Worm (Caenorhabditis elegans) whole organism, midembryonic: ENCODE measurements around the gene plp-1.
"Not testable (repeated sequence)": the region's sequence is repeated elsewhere in the genome, so short reads cannot be mapped to it uniquely, and the experiment has no call there.

Experiments
- T22C8.4 ChIP-seq: fragments of 200-800 bp; sonication (Bioruptor generic); IDR thresholded peaks from 2 replicates; pipeline ENCODE4 v1.3.6; 2022; ENCODE audit warnings: missing genetic modification characterization, missing compliant biosample characterization
- cog-1 ChIP-seq: sonication (generic microtip); optimal IDR thresholded peaks from 2 replicates; lab custom pipeline; 2016; ENCODE audit warnings: missing genetic modification characterization, missing compliant biosample characterization
- flt-1 ChIP-seq: fragments of 200-800 bp; sonication (Bioruptor generic); IDR thresholded peaks from 2 replicates; pipeline ENCODE4 v1.3.6; 2022; ENCODE audit warnings: missing genetic modification characterization, missing compliant biosample characterization
- klf-2 ChIP-seq: fragments of 200-800 bp; sonication (Bioruptor generic); conservative IDR thresholded peaks from 2 replicates; pipeline ENCODE4 v1.3.6; 2022; ENCODE audit warnings: missing genetic modification reagents, missing genetic modification characterization, missing compliant biosample characterization
- med-1 ChIP-seq: sonication (generic microtip); optimal IDR thresholded peaks from 2 replicates; lab custom pipeline; 2017; ENCODE audit warnings: missing genetic modification characterization, mild to moderate bottlenecking, missing compliant biosample characterization, antibody characterized with exemption, missing genetic modification reagents; ENCODE audit not compliant: insufficient read depth
- ref-1 ChIP-seq: fragments of 200-800 bp; sonication (Bioruptor generic); conservative IDR thresholded peaks from 2 replicates; pipeline ENCODE4 v1.3.6; 2022; ENCODE audit warnings: missing genetic modification reagents, missing genetic modification characterization, missing compliant biosample characterization
- tab-1 ChIP-seq: fragments of 200-800 bp; sonication (Bioruptor generic); IDR thresholded peaks from 2 replicates; pipeline ENCODE4 v1.3.6; 2022; ENCODE audit warnings: missing genetic modification characterization, missing compliant biosample characterization
- ztf-23 ChIP-seq: fragments of 200-800 bp; sonication (Bioruptor generic); IDR thresholded peaks from 2 replicates; pipeline ENCODE4 v1.3.6; 2022; ENCODE audit warnings: missing genetic modification reagents, missing genetic modification characterization, missing compliant biosample characterization
- ztf-29 ChIP-seq: fragments of 200-800 bp; sonication (Bioruptor generic); IDR thresholded peaks from 2 replicates; pipeline ENCODE4 v1.3.6; 2022; ENCODE audit warnings: missing genetic modification reagents, missing genetic modification characterization, missing compliant biosample characterization

The plp-1 gene

DNA sequence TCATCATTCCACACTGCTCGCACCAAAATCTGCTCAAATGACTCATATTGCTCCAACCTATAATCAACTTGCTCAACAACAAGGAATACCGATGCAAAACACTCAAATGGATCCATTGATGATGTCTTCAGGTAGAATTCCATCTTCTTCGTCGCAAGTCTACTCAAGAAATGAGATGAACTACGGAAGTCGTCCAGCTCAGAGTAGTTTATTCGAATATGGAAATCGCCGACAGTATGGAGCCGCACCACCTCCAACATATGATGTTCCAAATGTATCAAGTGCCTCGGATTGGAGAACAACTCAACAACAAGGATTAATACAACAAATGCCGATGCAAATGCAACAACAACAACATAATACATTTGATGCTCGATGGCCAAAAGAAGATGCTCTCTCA is 10.1 kb upstream of the plp-1 start:
- TF ChIP-seq T22C8.4 (GFP tag; lab: Robert Waterston, UW) = no peak
- no peak for TF ChIP-seq ztf-23 (GFP tag; lab: Robert Waterston, UW)
- no peak for TF ChIP-seq ref-1
- no peak for TF ChIP-seq klf-2 (GFP tag; lab: Robert Waterston, UW)
- no peak for TF ChIP-seq flt-1 (GFP tag; lab: Robert Waterston, UW)
- TF ChIP-seq med-1 (GFP tag; lab: Kevin White, UChicago) = no peak
- TF ChIP-seq tab-1 (GFP tag; lab: Robert Waterston, UW) = no peak
- no peak for TF ChIP-seq ztf-29 (GFP tag; lab: Robert Waterston, UW)
- TF ChIP-seq cog-1 (tag; lab: Kevin White, UChicago) = no peak

- TF ChIP-seq flt-1 (GFP tag; lab: Robert Waterston, UW) (no peak), tab-1 (GFP tag; lab: Robert Waterston, UW) (no peak), ztf-29 (GFP tag; lab: Robert Waterston, UW) (no peak), T22C8.4 (GFP tag; lab: Robert Waterston, UW) (no peak), cog-1 (tag; lab: Kevin White, UChicago) (no peak), klf-2 (GFP tag; lab: Robert Waterston, UW) (no peak), ref-1 (no peak), med-1 (GFP tag; lab: Kevin White, UChicago) (no peak), ztf-23 (GFP tag; lab: Robert Waterston, UW) (no peak)
Measured at ce11 chrIV:7623868-7624267, 9.3 kb upstream of the plp-1 start.

DNA sequence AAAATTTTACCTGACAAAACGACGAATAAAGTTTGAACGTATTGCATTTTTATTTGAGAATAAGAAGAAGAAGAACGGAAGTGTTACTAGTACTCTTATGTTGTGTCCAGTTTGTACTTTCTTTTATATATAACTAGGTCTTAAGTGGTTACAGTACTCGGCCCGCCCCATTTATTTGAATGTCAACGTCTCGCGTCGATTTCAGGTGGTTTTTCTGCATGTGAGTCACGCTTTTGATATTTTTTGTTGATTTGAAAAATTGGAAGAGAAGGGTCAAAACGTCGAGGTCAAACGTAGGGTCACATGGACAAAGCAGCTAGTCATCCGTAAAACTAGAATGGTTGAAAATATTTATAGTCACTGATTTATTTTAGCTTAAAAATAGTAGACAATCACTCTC is 4.2 kb upstream of the plp-1 start, which contains the start of gene F45E4.5:
Gene F45E4.5 (minus strand): TSS at position 101 of the 400 bp plus-strand sequence.
- no peak for TF ChIP-seq ztf-23 (GFP tag; lab: Robert Waterston, UW)
- no peak for TF ChIP-seq cog-1 (tag; lab: Kevin White, UChicago)
- no peak for TF ChIP-seq klf-2 (GFP tag; lab: Robert Waterston, UW)
- no peak for TF ChIP-seq ztf-29 (GFP tag; lab: Robert Waterston, UW)
- no peak for TF ChIP-seq T22C8.4 (GFP tag; lab: Robert Waterston, UW)
- TF ChIP-seq ref-1 = no peak
- TF ChIP-seq flt-1 (GFP tag; lab: Robert Waterston, UW) = no peak
- TF ChIP-seq tab-1 (GFP tag; lab: Robert Waterston, UW) = no peak
- no peak for TF ChIP-seq med-1 (GFP tag; lab: Kevin White, UChicago)

DNA sequence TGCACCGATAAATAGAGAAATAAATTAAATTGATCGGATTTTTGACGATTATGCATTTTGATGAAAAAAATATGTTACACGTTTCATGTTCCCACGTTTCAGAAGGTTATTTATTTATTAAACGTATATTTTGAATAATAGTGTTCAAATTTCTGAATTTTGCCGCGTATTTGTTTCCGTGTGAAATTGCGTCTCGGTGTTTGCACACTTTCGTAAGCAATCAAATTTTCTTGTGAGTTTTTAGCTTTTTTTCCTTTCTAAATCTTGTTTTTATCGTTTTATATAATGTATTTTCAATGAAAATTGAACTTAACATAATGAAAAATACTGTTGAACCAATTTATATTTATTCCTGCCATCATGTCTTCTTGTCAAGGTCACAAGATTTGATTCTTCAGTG is 625 bp upstream of the plp-1 start, which contains the start of gene F45E4.6:
Gene F45E4.6 (minus strand): TSS at position 14 of the 400 bp plus-strand sequence.
- TF ChIP-seq klf-2 (GFP tag; lab: Robert Waterston, UW) (no peak), ref-1 (no peak), T22C8.4 (GFP tag; lab: Robert Waterston, UW) (no peak), ztf-23 (GFP tag; lab: Robert Waterston, UW) (no peak), ztf-29 (GFP tag; lab: Robert Waterston, UW) (no peak), tab-1 (GFP tag; lab: Robert Waterston, UW) (no peak), cog-1 (tag; lab: Kevin White, UChicago) (no peak), med-1 (GFP tag; lab: Kevin White, UChicago) (no peak), flt-1 (GFP tag; lab: Robert Waterston, UW) (no peak)

DNA sequence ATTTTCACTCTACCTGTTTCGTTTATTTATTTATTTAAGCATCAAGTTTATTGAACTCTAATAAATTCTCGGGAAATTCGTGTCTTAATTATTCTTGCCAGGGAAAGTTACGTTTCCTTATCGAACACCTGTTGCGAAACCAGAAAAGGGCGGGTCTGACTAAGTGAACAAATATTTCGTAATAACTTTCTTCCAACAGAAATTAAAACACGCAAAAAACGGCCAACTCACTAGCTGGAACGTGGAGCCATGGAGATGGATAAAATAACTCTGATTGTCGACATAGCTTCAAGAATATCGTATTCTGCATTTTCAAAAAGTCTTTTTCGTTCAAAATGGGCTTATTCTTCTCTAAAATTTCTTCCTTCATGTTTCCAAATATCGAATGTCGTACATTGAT is 1.4 kb downstream of the plp-1 start, which contains the start of gene warf-1:
Gene warf-1 (plus strand): TSS at position 209 of the 400 bp plus-strand sequence.
- TF ChIP-seq flt-1 (GFP tag; lab: Robert Waterston, UW); cog-1 (tag; lab: Kevin White, UChicago); klf-2 (GFP tag; lab: Robert Waterston, UW): not testable (repeated sequence)

ce11 chrIV:7641758-7642157 is 8.6 kb downstream of the plp-1 start, which contains the start of gene nep-16:
nep-16 (minus strand) TSS chrIV:7641858.
- TF ChIP-seq flt-1 (GFP tag; lab: Robert Waterston, UW) (no peak), cog-1 (tag; lab: Kevin White, UChicago) (no peak), ref-1 (no peak), tab-1 (GFP tag; lab: Robert Waterston, UW) (no peak), ztf-29 (GFP tag; lab: Robert Waterston, UW) (no peak), med-1 (GFP tag; lab: Kevin White, UChicago) (no peak), T22C8.4 (GFP tag; lab: Robert Waterston, UW) (no peak), ztf-23 (GFP tag; lab: Robert Waterston, UW) (no peak), klf-2 (GFP tag; lab: Robert Waterston, UW) (no peak)

DNA sequence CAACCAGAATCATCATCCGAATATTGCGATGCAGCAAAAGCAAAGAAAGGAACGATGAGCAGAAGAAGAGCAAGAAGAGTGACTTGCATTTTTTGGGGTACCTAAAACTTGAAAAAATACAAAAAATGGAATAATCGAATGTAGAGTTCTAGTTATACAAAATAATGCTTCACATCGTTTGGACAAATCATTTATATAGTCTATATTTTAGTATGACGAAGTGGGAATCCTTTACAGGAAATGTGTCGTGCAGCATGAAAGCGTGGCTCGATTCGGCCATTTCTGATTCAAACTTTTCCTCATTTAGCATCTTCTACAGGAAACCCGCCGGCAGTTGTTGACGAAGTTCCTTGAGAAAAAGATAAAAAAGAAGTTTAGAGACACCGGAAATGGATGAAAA is 9.8 kb downstream of the plp-1 start, which contains the start of gene nlp-20:
Gene nlp-20 (minus strand): TSS at position 101 of the 400 bp plus-strand sequence.
- no peak for TF ChIP-seq ztf-23 (GFP tag; lab: Robert Waterston, UW)
- TF ChIP-seq tab-1 (GFP tag; lab: Robert Waterston, UW) = no peak
- TF ChIP-seq T22C8.4 (GFP tag; lab: Robert Waterston, UW) = no peak
- no peak for TF ChIP-seq ztf-29 (GFP tag; lab: Robert Waterston, UW)
- no peak for TF ChIP-seq ref-1
- no peak for TF ChIP-seq klf-2 (GFP tag; lab: Robert Waterston, UW)
- no peak for TF ChIP-seq cog-1 (tag; lab: Kevin White, UChicago)
- no peak for TF ChIP-seq med-1 (GFP tag; lab: Kevin White, UChicago)
- TF ChIP-seq flt-1 (GFP tag; lab: Robert Waterston, UW) = no peak

DNA sequence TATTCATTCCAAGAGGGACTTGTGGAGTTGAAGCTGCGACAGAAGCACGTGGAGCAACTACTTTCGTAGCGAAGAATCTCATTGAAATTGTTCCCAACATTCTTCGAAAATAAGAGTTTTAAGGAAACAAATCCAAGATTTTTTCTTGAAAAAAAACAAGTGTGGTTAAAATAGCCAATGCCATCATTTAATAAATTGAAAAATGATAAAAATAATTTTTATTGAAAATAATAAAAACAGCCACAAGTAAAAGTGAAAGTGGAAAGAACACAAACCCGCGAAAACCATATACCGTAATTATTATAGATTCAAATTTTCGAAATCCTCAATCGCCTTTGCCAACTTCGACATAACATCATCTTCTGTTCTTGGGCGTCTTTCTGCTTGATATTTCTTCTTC is 13.0 kb downstream of the plp-1 start, which contains the start of gene hmg-5:
Gene hmg-5 (minus strand): TSS at position 101 of the 400 bp plus-strand sequence.
- TF ChIP-seq ztf-23 (GFP tag; lab: Robert Waterston, UW) (no peak), T22C8.4 (GFP tag; lab: Robert Waterston, UW) (no peak), med-1 (GFP tag; lab: Kevin White, UChicago) (no peak), ztf-29 (GFP tag; lab: Robert Waterston, UW) (no peak), klf-2 (GFP tag; lab: Robert Waterston, UW) (no peak), tab-1 (GFP tag; lab: Robert Waterston, UW) (no peak), ref-1 (no peak), cog-1 (tag; lab: Kevin White, UChicago) (no peak)

DNA sequence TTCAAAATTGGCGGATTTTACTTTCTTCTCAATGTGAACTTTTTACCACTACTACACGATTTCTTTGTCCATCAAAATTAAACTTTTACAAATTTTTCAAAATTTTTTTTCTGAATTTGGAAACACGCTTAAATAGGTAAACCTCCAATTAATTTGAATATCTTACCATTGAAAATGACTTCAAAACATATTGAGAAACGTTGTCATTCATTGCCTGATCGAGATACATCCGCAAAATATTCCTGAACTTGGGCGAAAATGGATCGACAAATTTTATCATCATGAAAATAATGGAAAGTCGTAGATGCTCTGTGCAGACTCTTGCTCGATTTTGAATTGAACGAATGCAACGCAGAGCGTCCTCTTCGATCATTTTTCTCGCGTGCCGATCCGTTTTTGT is 13.7 kb downstream of the plp-1 start:
- no peak for TF ChIP-seq flt-1 (GFP tag; lab: Robert Waterston, UW)
- TF ChIP-seq T22C8.4 (GFP tag; lab: Robert Waterston, UW) = no peak
- no peak for TF ChIP-seq ztf-29 (GFP tag; lab: Robert Waterston, UW)
- TF ChIP-seq cog-1 (tag; lab: Kevin White, UChicago) = no peak
- no peak for TF ChIP-seq tab-1 (GFP tag; lab: Robert Waterston, UW)
- no peak for TF ChIP-seq ztf-23 (GFP tag; lab: Robert Waterston, UW)
- TF ChIP-seq med-1 (GFP tag; lab: Kevin White, UChicago) = no peak
- TF ChIP-seq ref-1 = no peak
- TF ChIP-seq klf-2 (GFP tag; lab: Robert Waterston, UW) = no peak
